Fruit fly (Drosophila melanogaster) whole organism, embryonic: ENCODE measurements around the gene CG9205.
A peak's percentile ranks its signal among the peaks of the same experiment; 100 is the strongest.

Experiments
- ATbp ChIP-seq: fragments of 200-800 bp; sonication (Bioruptor generic); optimal IDR thresholded peaks from 2 replicates; lab custom pipeline; 2017; ENCODE audit warnings: missing biosample characterization, mild to moderate bottlenecking, missing genetic modification characterization, missing genetic modification reagents
- B-H2 ChIP-seq: fragments of 200-800 bp; sonication (Bioruptor generic); optimal IDR thresholded peaks from 2 replicates; lab custom pipeline; 2018; ENCODE audit warnings: missing biosample characterization, mild to moderate bottlenecking, missing genetic modification characterization
- CG12155 ChIP-seq: fragments of 200-800 bp; sonication (Bioruptor generic); optimal IDR thresholded peaks from 3 replicates; lab custom pipeline; 2016; ENCODE audit warnings: missing biosample characterization, missing genetic modification characterization
- CG12236 ChIP-seq: fragments of 200-800 bp; sonication (Bioruptor generic); optimal IDR thresholded peaks from 2 replicates; lab custom pipeline; 2016; ENCODE audit warnings: missing biosample characterization, missing genetic modification characterization
- CG12391 ChIP-seq: fragments of 200-800 bp; sonication (Bioruptor generic); optimal IDR thresholded peaks from 3 replicates; lab custom pipeline; 2018; ENCODE audit warnings: missing biosample characterization, mild to moderate bottlenecking, missing genetic modification characterization, moderate library complexity
- CG13123 ChIP-seq: fragments of 200-800 bp; sonication (Bioruptor generic); optimal IDR thresholded peaks from 2 replicates; lab custom pipeline; 2016; ENCODE audit warnings: missing biosample characterization, missing genetic modification characterization
- CG14860 ChIP-seq: fragments of 200-800 bp; sonication (Bioruptor generic); IDR thresholded peaks from 3 replicates; pipeline ENCODE4 v1.3.6; 2022; ENCODE audit warnings: missing biosample characterization, missing genetic modification characterization; ENCODE audit not compliant: partially characterized antibody
- CG15269 ChIP-seq: fragments of 200-800 bp; sonication (Bioruptor generic); optimal IDR thresholded peaks from 2 replicates; lab custom pipeline; 2018; ENCODE audit warnings: missing biosample characterization, mild to moderate bottlenecking, missing genetic modification characterization, moderate library complexity
- CG1792 ChIP-seq: fragments of 200-800 bp; sonication (Bioruptor generic); optimal IDR thresholded peaks from 2 replicates; lab custom pipeline; 2016; ENCODE audit warnings: missing biosample characterization, missing genetic modification characterization
- CG2875 ChIP-seq: fragments of 200-800 bp; sonication (Bioruptor generic); optimal IDR thresholded peaks from 2 replicates; lab custom pipeline; 2017; ENCODE audit warnings: missing biosample characterization, mild to moderate bottlenecking, missing genetic modification characterization, missing genetic modification reagents
- CG3995 ChIP-seq: fragments of 200-800 bp; sonication (Bioruptor generic); optimal IDR thresholded peaks from 3 replicates; lab custom pipeline; 2016; ENCODE audit warnings: missing biosample characterization, missing genetic modification characterization
- CG5953 ChIP-seq: fragments of 200-800 bp; sonication (Bioruptor generic); IDR thresholded peaks from 2 replicates; pipeline ENCODE4 v1.3.6; 2022; ENCODE audit warnings: missing biosample characterization, missing genetic modification characterization
- CG6791 ChIP-seq: fragments of 200-800 bp; sonication (Bioruptor generic); IDR thresholded peaks from 3 replicates; pipeline ENCODE4 v1.3.6; 2022; ENCODE audit warnings: missing biosample characterization, missing genetic modification characterization; ENCODE audit not compliant: partially characterized antibody
- CG7928 ChIP-seq: fragments of 200-800 bp; sonication (Bioruptor generic); optimal IDR thresholded peaks from 2 replicates; lab custom pipeline; 2017; ENCODE audit warnings: missing biosample characterization, mild to moderate bottlenecking, missing genetic modification characterization
- Chrac-16 ChIP-seq: fragments of 200-800 bp; sonication (Bioruptor generic); optimal IDR thresholded peaks from 3 replicates; lab custom pipeline; 2016; ENCODE audit warnings: missing biosample characterization, missing genetic modification characterization
- D19B ChIP-seq: fragments of 200-800 bp; sonication (Bioruptor generic); optimal IDR thresholded peaks from 2 replicates; lab custom pipeline; 2017; ENCODE audit warnings: missing biosample characterization, mild to moderate bottlenecking, missing genetic modification characterization
- HLH54F ChIP-seq: fragments of 200-800 bp; sonication (Bioruptor generic); optimal IDR thresholded peaks from 3 replicates; lab custom pipeline; 2016; ENCODE audit warnings: missing biosample characterization, missing genetic modification characterization
- Hmx ChIP-seq: fragments of 200-800 bp; sonication (Bioruptor generic); optimal IDR thresholded peaks from 2 replicates; lab custom pipeline; 2016; ENCODE audit warnings: missing biosample characterization, missing genetic modification characterization
- Hr78 ChIP-seq, 2 experiments: fragments of 200-800 bp in 1 of 2; fragments of >200 bp in 1 of 2; sonication (Bioruptor generic) in 1 of 2; optimal IDR thresholded peaks; 2 replicates each; lab custom pipeline; 2017 to 2019; ENCODE audit warnings: missing biosample characterization in 2 of 2, missing genetic modification characterization in 2 of 2, mild to moderate bottlenecking in 1 of 2, moderate library complexity in 1 of 2
- Jarid2 ChIP-seq: fragments of 200-800 bp; sonication (Bioruptor generic); optimal IDR thresholded peaks from 3 replicates; lab custom pipeline; 2017; ENCODE audit warnings: mild to moderate bottlenecking, missing biosample characterization, missing genetic modification reagents, missing genetic modification characterization
- Neu2 ChIP-seq: fragments of 200-800 bp; sonication (Bioruptor generic); optimal IDR thresholded peaks from 3 replicates; lab custom pipeline; 2016; ENCODE audit warnings: missing biosample characterization, missing genetic modification characterization, borderline replicate concordance
- Nf-YC ChIP-seq: fragments of 200-800 bp; optimal IDR thresholded peaks from 3 replicates; lab custom pipeline; 2019; ENCODE audit warnings: missing biosample characterization, mild to moderate bottlenecking, missing genetic modification characterization, moderate library complexity
- Sry-β ChIP-seq: fragments of 200-800 bp; sonication (Bioruptor generic); optimal IDR thresholded peaks from 2 replicates; lab custom pipeline; 2018; ENCODE audit warnings: missing biosample characterization, mild to moderate bottlenecking, missing genetic modification characterization, moderate library complexity
- Trl ChIP-seq, 3 experiments: fragments of >200 bp in 2 of 3; fragments of 200-800 bp in 1 of 3; sonication (Bioruptor generic) in 1 of 3; optimal IDR thresholded peaks; 2 replicates in 1 of 3; 3 replicates in 2 of 3; lab custom pipeline; 2016 to 2017; ENCODE audit warnings: missing biosample characterization in 1 of 3, missing genetic modification characterization in 1 of 3
- abd-A ChIP-seq: fragments of 200-800 bp; sonication (Bioruptor generic); optimal IDR thresholded peaks from 3 replicates; lab custom pipeline; 2019; ENCODE audit warnings: missing biosample characterization, mild to moderate bottlenecking, missing genetic modification characterization, moderate library complexity
- aop ChIP-seq: fragments of 200-800 bp; sonication (Bioruptor generic); IDR thresholded peaks from 2 replicates; pipeline ENCODE4 v1.3.6; 2022; ENCODE audit warnings: missing biosample characterization, missing genetic modification characterization
- cg ChIP-seq: fragments of 200-800 bp; sonication (Bioruptor generic); optimal IDR thresholded peaks from 3 replicates; lab custom pipeline; 2019; ENCODE audit warnings: missing biosample characterization, mild to moderate bottlenecking, missing genetic modification characterization, moderate library complexity
- chn ChIP-seq: fragments of 200-800 bp; sonication (Bioruptor generic); optimal IDR thresholded peaks from 2 replicates; lab custom pipeline; 2016; ENCODE audit warnings: missing biosample characterization, missing genetic modification characterization
- croc ChIP-seq: fragments of 200-800 bp; sonication (Bioruptor generic); conservative IDR thresholded peaks from 3 replicates; pipeline ENCODE4 v1.3.6; 2022; ENCODE audit warnings: missing biosample characterization, missing genetic modification characterization
- dan ChIP-seq: fragments of 200-800 bp; sonication (Bioruptor generic); IDR thresholded peaks from 2 replicates; pipeline ENCODE4 v1.3.6; 2022; ENCODE audit warnings: missing biosample characterization, missing genetic modification characterization
- dmrt11E ChIP-seq: fragments of 200-800 bp; sonication (Bioruptor generic); optimal IDR thresholded peaks from 3 replicates; lab custom pipeline; 2018; ENCODE audit warnings: missing biosample characterization, mild to moderate bottlenecking, missing genetic modification characterization, moderate library complexity
- dpn ChIP-seq, 2 experiments: fragments of 200-800 bp; sonication (Bioruptor generic); optimal IDR thresholded peaks; 3 replicates each; lab custom pipeline; 2016; ENCODE audit warnings: missing biosample characterization in 2 of 2, missing genetic modification characterization in 2 of 2
- ems ChIP-seq: fragments of 200-800 bp; sonication (Bioruptor generic); optimal IDR thresholded peaks from 3 replicates; lab custom pipeline; 2016; ENCODE audit warnings: missing biosample characterization, missing genetic modification characterization
- gt ChIP-seq: fragments of 200-800 bp; sonication (Bioruptor generic); IDR thresholded peaks from 2 replicates; pipeline ENCODE4 v1.3.6; 2022; ENCODE audit warnings: missing biosample characterization, missing genetic modification characterization
- ind ChIP-seq: fragments of 200-800 bp; sonication (Bioruptor generic); optimal IDR thresholded peaks from 3 replicates; lab custom pipeline; 2016; ENCODE audit warnings: missing biosample characterization, missing genetic modification characterization
- insv ChIP-seq, 2 experiments: fragments of 200-800 bp; sonication (Bioruptor generic); optimal IDR thresholded peaks; 3 replicates each; lab custom pipeline; 2016 to 2018; ENCODE audit warnings: missing biosample characterization in 2 of 2, missing genetic modification characterization in 2 of 2
- kah ChIP-seq: fragments of 200-800 bp; sonication (Bioruptor generic); optimal IDR thresholded peaks from 2 replicates; lab custom pipeline; 2018; ENCODE audit warnings: missing biosample characterization, mild to moderate bottlenecking, missing genetic modification characterization
- kay ChIP-seq: fragments of 200-800 bp; sonication (Bioruptor generic); optimal IDR thresholded peaks from 2 replicates; lab custom pipeline; 2016; ENCODE audit warnings: missing biosample characterization, missing genetic modification characterization
- lab ChIP-seq: fragments of 200-800 bp; sonication (Bioruptor generic); optimal IDR thresholded peaks from 3 replicates; lab custom pipeline; 2017; ENCODE audit warnings: missing biosample characterization, missing genetic modification characterization, mild to moderate bottlenecking, moderate library complexity, missing genetic modification reagents
- mam ChIP-seq: fragments of 200-800 bp; sonication (Bioruptor generic); optimal IDR thresholded peaks from 3 replicates; lab custom pipeline; 2016; ENCODE audit warnings: missing biosample characterization, missing genetic modification characterization
- nmo ChIP-seq: fragments of 200-800 bp; sonication (Bioruptor generic); optimal IDR thresholded peaks from 2 replicates; lab custom pipeline; 2018; ENCODE audit warnings: missing biosample characterization, mild to moderate bottlenecking, missing genetic modification characterization, moderate library complexity
- org-1 ChIP-seq: fragments of 200-800 bp; sonication (Bioruptor generic); optimal IDR thresholded peaks from 2 replicates; lab custom pipeline; 2017; ENCODE audit warnings: missing biosample characterization, missing genetic modification characterization
- pan ChIP-seq, 4 experiments: fragments of >200 bp in 3 of 4; fragments of 200-800 bp in 1 of 4; sonication (Bioruptor generic) in 1 of 4; optimal IDR thresholded peaks in 3 of 4; IDR thresholded peaks in 1 of 4; 2 replicates each; pipeline versions ENCODE4 v1.3.6 to Lab custom; 2017 to 2022; ENCODE audit warnings: missing biosample characterization in 2 of 4, missing genetic modification characterization in 2 of 4, mixed read lengths in 1 of 4
- ro ChIP-seq: fragments of 200-800 bp; sonication (Bioruptor generic); IDR thresholded peaks from 2 replicates; pipeline ENCODE4 v1.3.6; 2022; ENCODE audit warnings: missing biosample characterization, missing genetic modification characterization
- sens ChIP-seq: fragments of 200-800 bp; sonication (Bioruptor generic); peaks from one replicate; lab custom pipeline; 2016; ENCODE audit warnings: missing biosample characterization, missing genetic modification characterization
- sna ChIP-seq: fragments of 200-800 bp; sonication (Bioruptor generic); IDR thresholded peaks from 2 replicates; pipeline ENCODE4 v1.3.6; 2022; ENCODE audit warnings: missing biosample characterization, missing genetic modification characterization; ENCODE audit not compliant: partially characterized antibody
- stc ChIP-seq: fragments of 200-800 bp; sonication (Bioruptor generic); IDR thresholded peaks from 2 replicates; pipeline ENCODE4 v1.3.6; 2022; ENCODE audit warnings: missing biosample characterization, missing genetic modification characterization
- tup ChIP-seq: fragments of 200-800 bp; sonication (Bioruptor generic); optimal IDR thresholded peaks from 2 replicates; lab custom pipeline; 2016; ENCODE audit warnings: missing biosample characterization, mild to moderate bottlenecking, missing genetic modification characterization, moderate library complexity
- zf30C ChIP-seq: fragments of 200-800 bp; sonication (Bioruptor generic); optimal IDR thresholded peaks from 3 replicates; lab custom pipeline; 2018; ENCODE audit warnings: missing biosample characterization, mild to moderate bottlenecking, missing genetic modification characterization

Gene CG9205

dm6 chr3L:1032569-1032968, 1.9 kb upstream of the CG9205 start (continued):
- no peak for TF ChIP-seq CG14860 (GFP tag; lab: Robert Waterston, UW)
- TF ChIP-seq CG12236 (GFP tag; lab: Kevin White, UChicago) = peak; percentile 32
- TF ChIP-seq org-1 (GFP tag; lab: Kevin White, UChicago) = peak; percentile 57
- TF ChIP-seq abd-A (tag; lab: Kevin White, UChicago) = no peak
- no peak for TF ChIP-seq CG6791 (GFP tag; lab: Robert Waterston, UW)
- no peak for TF ChIP-seq D19B (GFP tag; lab: Kevin White, UChicago)
- TF ChIP-seq CG12391 (tag; lab: Kevin White, UChicago) = peak; percentile 76
- peak; percentile 79 for TF ChIP-seq CG5953 (GFP tag; lab: Robert Waterston, UW)
- peak; percentile 59 to 76 for TF ChIP-seq dpn (GFP tag; optimal IDR thresholded peaks at IDR 0.05; lab: Kevin White, UChicago)
- no peak for TF ChIP-seq CG3995 (GFP tag; lab: Kevin White, UChicago)
- peak; percentile 78 for TF ChIP-seq ind (GFP tag; lab: Kevin White, UChicago)
- peak; percentile 33 for TF ChIP-seq CG1792 (GFP tag; lab: Kevin White, UChicago)
- TF ChIP-seq pan (optimal IDR thresholded peaks at IDR 0.05; lab: Kevin White, UChicago) = no peak
- peak in 1 of 2 experiments; percentile 82 for TF ChIP-seq pan (GFP tag; optimal IDR thresholded peaks at IDR 0.05 in 1 of 2, IDR thresholded peaks at IDR 0.05 in 1 of 2)
- TF ChIP-seq croc (GFP tag; lab: Robert Waterston, UW) = peak; percentile 77
- TF ChIP-seq CG7928 (GFP tag; lab: Kevin White, UChicago) = no peak
- TF ChIP-seq stc (GFP tag; lab: Robert Waterston, UW) = peak; percentile 69
- peak; percentile 55 for TF ChIP-seq ems
- no peak for TF ChIP-seq kay (GFP tag; lab: Kevin White, UChicago)
- TF ChIP-seq dmrt11E (tag; lab: Kevin White, UChicago) = peak; percentile 76
- no peak for TF ChIP-seq Trl (optimal IDR thresholded peaks at IDR 0.05; lab: Kevin White, UChicago)
- peak; percentile 20 for TF ChIP-seq Trl (GFP tag; optimal IDR thresholded peaks at IDR 0.05; lab: Kevin White, UChicago)
- TF ChIP-seq ATbp (GFP tag; lab: Kevin White, UChicago) = peak; percentile 78
- TF ChIP-seq lab (GFP tag; lab: Kevin White, UChicago) = peak; percentile 74
- peak in 1 of 2 experiments; percentile 2 for TF ChIP-seq Hr78 (GFP tag; optimal IDR thresholded peaks at IDR 0.05; lab: Kevin White, UChicago)
- no peak for TF ChIP-seq Nf-YC (tag; lab: Kevin White, UChicago)
- TF ChIP-seq B-H2 (GFP tag; lab: Kevin White, UChicago) = no peak
- peak; percentile 64 for TF ChIP-seq CG2875 (GFP tag; lab: Kevin White, UChicago)
- peak; percentile 12 for TF ChIP-seq HLH54F (GFP tag; lab: Kevin White, UChicago)
- TF ChIP-seq dan (GFP tag; lab: Robert Waterston, UW) = 0 out of 2 replicates have a peak, but pooled peaks have one; percentile 31
- peak; percentile 35 for TF ChIP-seq CG13123 (GFP tag; lab: Kevin White, UChicago)
- TF ChIP-seq chn (GFP tag; lab: Kevin White, UChicago) = peak; percentile 68
- peak; percentile 36 for TF ChIP-seq tup (GFP tag; lab: Kevin White, UChicago)
- TF ChIP-seq kah = peak; percentile 48
- TF ChIP-seq nmo (GFP tag; lab: Kevin White, UChicago) = peak; percentile 81
- no peak for TF ChIP-seq Neu2 (GFP tag; lab: Kevin White, UChicago)
- no peak for TF ChIP-seq Hmx
- TF ChIP-seq aop (GFP tag; lab: Robert Waterston, UW) = peak; percentile 69
- TF ChIP-seq mam (GFP tag; lab: Kevin White, UChicago) = peak; percentile 58
- TF ChIP-seq Chrac-16 = peak; percentile 68
- TF ChIP-seq Sry-β (GFP tag; lab: Kevin White, UChicago) = peak; percentile 19
- peak; percentile 75 for TF ChIP-seq CG15269 (tag; lab: Kevin White, UChicago)
- no peak for TF ChIP-seq zf30C (GFP tag; lab: Kevin White, UChicago)
- TF ChIP-seq ro (GFP tag; lab: Robert Waterston, UW) = peak; percentile 44; the same call in 1 of the 2 replicates
- no peak for TF ChIP-seq cg
- peak; percentile 49 for TF ChIP-seq CG12155
- TF ChIP-seq insv (GFP tag; optimal IDR thresholded peaks at IDR 0.05; lab: Kevin White, UChicago) = no peak
- peak; percentile 94 for TF ChIP-seq sens (GFP tag; lab: Kevin White, UChicago)
- TF ChIP-seq Jarid2 (GFP tag; lab: Kevin White, UChicago) = peak; percentile 16
- TF ChIP-seq sna (GFP tag; lab: Robert Waterston, UW) = no peak
- TF ChIP-seq gt (GFP tag; lab: Robert Waterston, UW) = peak; percentile 36; the same call in 1 of the 2 replicates
